Fruit fly (Drosophila melanogaster): ENCODE measurements around the gene tai.

dm6 chr2L:9148133-9148532 lies 18.4 kb upstream of the tai start:
- TF ChIP-seq h (optimal IDR thresholded peaks at IDR 0.05), result no peak
- TF ChIP-seq psq (optimal IDR thresholded peaks at IDR 0.05), result no peak
- TF ChIP-seq Sin3A (optimal IDR thresholded peaks at IDR 0.05), result no peak
- no peak for TF ChIP-seq Myc (optimal IDR thresholded peaks at IDR 0.05)
- TF ChIP-seq insv (optimal IDR thresholded peaks at IDR 0.05), result no peak
- TF ChIP-seq ttk (optimal IDR thresholded peaks at IDR 0.05), result no peak

Measured in Kc167 (cell line).